Worm (Caenorhabditis elegans) whole organism, L4 larva: ENCODE results near the gene B0507.7.

ENCODE experiments used
- R02D3.7 ChIP-seq: fragments of 150-350 bp; sonication (generic microtip); optimal IDR thresholded peaks from 3 replicates; lab custom pipeline; 2014; ENCODE audit warnings: missing biosample characterization, missing genetic modification characterization
- ama-1 ChIP-seq: fragments of 150-350 bp; optimal IDR thresholded peaks from 2 replicates; lab custom pipeline; 2014; ENCODE audit warnings: inconsistent platforms, mixed read lengths
- mep-1 ChIP-seq: fragments of 150-350 bp; sonication (generic microtip); optimal IDR thresholded peaks from 3 replicates; lab custom pipeline; 2014; ENCODE audit warnings: missing biosample characterization, missing genetic modification characterization
- pha-4 ChIP-seq, 2 experiments: fragments of 150-350 bp in 1 of 2; fragments of 200-800 bp in 1 of 2; sonication (Bioruptor generic) in 1 of 2; IDR thresholded peaks in 1 of 2; optimal IDR thresholded peaks in 1 of 2; 2 replicates each; pipeline versions ENCODE4 v1.3.6 to Lab custom; 2014 to 2022; ENCODE audit warnings: missing genetic modification characterization in 2 of 2, missing genetic modification reagents in 2 of 2, missing biosample characterization in 1 of 2, missing compliant biosample characterization in 1 of 2

DNA sequence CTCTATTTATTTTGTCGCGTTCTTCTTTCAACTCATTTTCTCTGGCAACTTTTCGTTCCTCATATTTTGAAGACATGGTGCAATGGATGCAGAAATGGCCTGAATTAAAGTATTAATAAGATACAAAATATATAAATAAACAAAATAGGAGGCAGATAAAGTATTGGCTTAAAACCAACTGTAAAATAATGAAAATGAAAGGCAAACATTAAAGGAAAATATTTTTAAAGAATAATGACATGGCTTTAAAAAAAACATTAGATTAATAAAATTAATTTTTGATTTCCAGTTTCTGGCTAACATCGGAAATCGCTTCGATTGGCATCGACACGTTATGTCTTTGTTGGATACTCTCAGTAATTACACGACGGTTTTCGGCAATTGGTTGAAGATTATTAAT lies 1.9 kb upstream of the B0507.7 start, which contains the start of gene ddn-1:
- no peak for TF ChIP-seq ama-1
- no peak for TF ChIP-seq R02D3.7
- TF ChIP-seq pha-4 (GFP tag; IDR thresholded peaks at IDR 0.05; lab: Robert Waterston, UW) = no peak
- no peak for TF ChIP-seq pha-4 (tag; optimal IDR thresholded peaks at IDR 0.05; lab: Kevin White, UChicago)
- TF ChIP-seq mep-1 (tag; lab: Kevin White, UChicago) = no peak
